Worm (Caenorhabditis elegans): ENCODE data around the gene acy-3.

ce11 chrIII:3743367-3743766 lies 42.9 kb downstream of the acy-3 start:
- TF ChIP-seq ztf-11 (tag; optimal IDR thresholded peaks at IDR 0.05) (no peak), egl-27 (tag; optimal IDR thresholded peaks at IDR 0.05) (no peak)
